Worm (Caenorhabditis elegans) whole organism, mixed stage, embryonic: ENCODE measurements around the gene hil-4.

Experiments
- M03D4.4 ChIP-seq: sonication (generic microtip); optimal IDR thresholded peaks from 2 replicates; lab custom pipeline; 2017; ENCODE audit warnings: mild to moderate bottlenecking, missing genetic modification characterization, missing compliant biosample characterization
- bed-3 ChIP-seq: fragments of 200-800 bp; sonication (Bioruptor generic); optimal IDR thresholded peaks from 3 replicates; lab custom pipeline; 2018; ENCODE audit warnings: mild to moderate bottlenecking, missing genetic modification characterization, moderate library complexity, missing compliant biosample characterization
- ceh-43 ChIP-seq: fragments of 200-800 bp; sonication (Bioruptor generic); optimal IDR thresholded peaks from 2 replicates; lab custom pipeline; 2018; ENCODE audit warnings: mild to moderate bottlenecking, missing genetic modification characterization, moderate library complexity, missing compliant biosample characterization
- ceh-83 ChIP-seq: fragments of 200-800 bp; sonication (Bioruptor generic); optimal IDR thresholded peaks from 2 replicates; lab custom pipeline; 2018; ENCODE audit warnings: mild to moderate bottlenecking, missing genetic modification characterization, missing compliant biosample characterization
- ces-1 ChIP-seq: fragments of 150-350 bp; optimal IDR thresholded peaks from 2 replicates; lab custom pipeline; 2014; ENCODE audit warnings: missing biosample characterization, missing genetic modification reagents, missing genetic modification characterization
- cnd-1 ChIP-seq: fragments of 200-800 bp; sonication (Bioruptor generic); optimal IDR thresholded peaks from 2 replicates; lab custom pipeline; 2018; ENCODE audit warnings: mild to moderate bottlenecking, missing genetic modification characterization, missing compliant biosample characterization
- drap-1 ChIP-seq: fragments of 200-800 bp; sonication (Bioruptor generic); optimal IDR thresholded peaks from 3 replicates; lab custom pipeline; 2018; ENCODE audit warnings: mild to moderate bottlenecking, missing genetic modification characterization, missing compliant biosample characterization
- elt-1 ChIP-seq: sonication (generic microtip); optimal IDR thresholded peaks from 2 replicates; lab custom pipeline; 2017; ENCODE audit warnings: missing genetic modification characterization, mild to moderate bottlenecking, missing compliant biosample characterization, antibody characterized with exemption, moderate library complexity, borderline replicate concordance; ENCODE audit not compliant: insufficient read depth
- flh-1 ChIP-seq: fragments of 200-800 bp; sonication (Bioruptor generic); optimal IDR thresholded peaks from 2 replicates; lab custom pipeline; 2018; ENCODE audit warnings: mild to moderate bottlenecking, missing genetic modification characterization, moderate library complexity, missing compliant biosample characterization
- ham-2 ChIP-seq: fragments of 200-800 bp; sonication (Bioruptor generic); optimal IDR thresholded peaks from 2 replicates; lab custom pipeline; 2018; ENCODE audit warnings: mild to moderate bottlenecking, missing genetic modification characterization, missing compliant biosample characterization
- hlh-1 ChIP-seq: fragments of 150-350 bp; optimal IDR thresholded peaks from 2 replicates; lab custom pipeline; 2014; ENCODE audit warnings: missing biosample characterization, missing genetic modification reagents, missing genetic modification characterization
- lin-13 ChIP-seq: fragments of 150-350 bp; optimal IDR thresholded peaks from 2 replicates; lab custom pipeline; 2014; ENCODE audit warnings: missing biosample characterization, missing genetic modification characterization
- lin-32 ChIP-seq: fragments of 200-800 bp; sonication (Bioruptor generic); optimal IDR thresholded peaks from 2 replicates; lab custom pipeline; 2018; ENCODE audit warnings: mild to moderate bottlenecking, missing genetic modification characterization, missing compliant biosample characterization
- lsy-2 ChIP-seq: fragments of 150-350 bp; optimal IDR thresholded peaks from 2 replicates; lab custom pipeline; 2014; ENCODE audit warnings: missing biosample characterization, missing genetic modification characterization
- mab-5 ChIP-seq: fragments of 150-350 bp; optimal IDR thresholded peaks from 2 replicates; lab custom pipeline; 2014; ENCODE audit warnings: missing biosample characterization, missing genetic modification characterization
- mls-2 ChIP-seq: sonication (generic microtip); optimal IDR thresholded peaks from 2 replicates; lab custom pipeline; 2016; ENCODE audit warnings: mild to moderate bottlenecking, missing genetic modification characterization, moderate library complexity, missing compliant biosample characterization
- nhr-12 ChIP-seq: fragments of 150-350 bp; optimal IDR thresholded peaks from 2 replicates; lab custom pipeline; 2014; ENCODE audit warnings: missing biosample characterization, missing genetic modification characterization
- nhr-2 ChIP-seq: fragments of 150-350 bp; optimal IDR thresholded peaks from 2 replicates; lab custom pipeline; 2014; ENCODE audit warnings: missing biosample characterization, missing genetic modification characterization
- nhr-237 ChIP-seq: fragments of 150-350 bp; optimal IDR thresholded peaks from 2 replicates; lab custom pipeline; 2014; ENCODE audit warnings: missing biosample characterization, missing genetic modification characterization
- pha-4 ChIP-seq: fragments of 150-350 bp; optimal IDR thresholded peaks from 2 replicates; lab custom pipeline; 2018; ENCODE audit warnings: missing biosample characterization, missing genetic modification reagents, missing genetic modification characterization
- sem-2 ChIP-seq: fragments of 200-800 bp; sonication (Bioruptor generic); optimal IDR thresholded peaks from 2 replicates; lab custom pipeline; 2018; ENCODE audit warnings: mild to moderate bottlenecking, missing genetic modification characterization, missing compliant biosample characterization
- snpc-4 ChIP-seq: fragments of 150-350 bp; optimal IDR thresholded peaks from 2 replicates; lab custom pipeline; 2014; ENCODE audit warnings: missing biosample characterization, missing genetic modification characterization
- tbx-8 ChIP-seq: fragments of 200-800 bp; sonication (Bioruptor generic); optimal IDR thresholded peaks from 2 replicates; lab custom pipeline; 2018; ENCODE audit warnings: mild to moderate bottlenecking, missing genetic modification characterization, moderate library complexity, missing compliant biosample characterization
- unc-120 ChIP-seq: sonication (generic microtip); optimal IDR thresholded peaks from 2 replicates; lab custom pipeline; 2017; ENCODE audit warnings: missing genetic modification characterization, missing compliant biosample characterization; ENCODE audit not compliant: poor library complexity, severe bottlenecking
- unc-39 ChIP-seq: fragments of 150-350 bp; optimal IDR thresholded peaks from 2 replicates; lab custom pipeline; 2014; ENCODE audit warnings: missing biosample characterization, missing genetic modification characterization
- unc-62 ChIP-seq: fragments of 150-350 bp; optimal IDR thresholded peaks from 2 replicates; lab custom pipeline; 2014; ENCODE audit warnings: missing biosample characterization, missing genetic modification reagents, missing genetic modification characterization
- zip-8 ChIP-seq: fragments of 150-350 bp; optimal IDR thresholded peaks from 2 replicates; lab custom pipeline; 2014; ENCODE audit warnings: missing biosample characterization, missing genetic modification characterization
- ztf-11 ChIP-seq: fragments of 150-350 bp; optimal IDR thresholded peaks from 2 replicates; lab custom pipeline; 2014; ENCODE audit warnings: missing biosample characterization, missing genetic modification characterization

The hil-4 gene

ce11 chrV:4754123-4754522 lies at the start of gene hil-4:
Gene hil-4 (plus strand): TSS chrV:4754313.
- no peak for TF ChIP-seq cnd-1 (tag; lab: Kevin White, UChicago)
- TF ChIP-seq unc-39 (tag; lab: Kevin White, UChicago), result no peak
- no peak for TF ChIP-seq hlh-1 (tag; lab: Kevin White, UChicago)
- TF ChIP-seq bed-3 (GFP tag; lab: Kevin White, UChicago), result no peak
- TF ChIP-seq ceh-83 (GFP tag; lab: Kevin White, UChicago), result no peak
- no peak for TF ChIP-seq nhr-2 (tag; lab: Kevin White, UChicago)
- no peak for TF ChIP-seq M03D4.4 (tag; lab: Kevin White, UChicago)
- no peak for TF ChIP-seq unc-120 (tag; lab: Kevin White, UChicago)
- TF ChIP-seq ztf-11, result no peak

- TF ChIP-seq snpc-4 (no peak), M03D4.4 (tag; lab: Kevin White, UChicago) (no peak), bed-3 (GFP tag; lab: Kevin White, UChicago) (no peak), ceh-43 (no peak), elt-1 (tag; lab: Kevin White, UChicago) (no peak), ham-2 (GFP tag; lab: Kevin White, UChicago) (no peak), nhr-12 (tag; lab: Kevin White, UChicago) (no peak), flh-1 (GFP tag; lab: Kevin White, UChicago) (no peak), sem-2 (no peak), lin-13 (tag; lab: Kevin White, UChicago) (no peak), zip-8 (tag; lab: Kevin White, UChicago) (no peak), ztf-11 (no peak), mab-5 (no peak), nhr-237 (tag; lab: Kevin White, UChicago) (no peak), mls-2 (tag; lab: Kevin White, UChicago) (no peak), cnd-1 (tag; lab: Kevin White, UChicago) (no peak)
These were observed 46.5 kb upstream of the hil-4 start for ce11 chrV:4707646-4708045.

ce11 chrV:4710464-4710863 lies 43.6 kb upstream of the hil-4 start, which contains the start of gene oac-24:
Gene oac-24 (plus strand): TSS chrV:4710764.
- no peak for TF ChIP-seq ceh-43
- TF ChIP-seq lin-32 (GFP tag; lab: Kevin White, UChicago), result no peak
- TF ChIP-seq ces-1 (GFP tag; lab: Kevin White, UChicago), result no peak
- no peak for TF ChIP-seq unc-120 (tag; lab: Kevin White, UChicago)
- TF ChIP-seq pha-4 (tag; lab: Kevin White, UChicago), result no peak
- no peak for TF ChIP-seq cnd-1 (tag; lab: Kevin White, UChicago)
- no peak for TF ChIP-seq tbx-8
- no peak for TF ChIP-seq lsy-2 (tag; lab: Kevin White, UChicago)

- TF ChIP-seq mab-5, result no peak
- TF ChIP-seq lsy-2 (tag; lab: Kevin White, UChicago), result no peak
- TF ChIP-seq drap-1 (GFP tag; lab: Kevin White, UChicago), result no peak
- TF ChIP-seq mls-2 (tag; lab: Kevin White, UChicago), result no peak
- no peak for TF ChIP-seq unc-62 (GFP tag; lab: Kevin White, UChicago)
- TF ChIP-seq bed-3 (GFP tag; lab: Kevin White, UChicago), result no peak
- TF ChIP-seq, all 35 proteins: peak for 0
These were observed 34.1 kb upstream of the hil-4 start, which contains the start of gene prx-6 for ce11 chrV:4719965-4720364. Gene prx-6 (minus strand): TSS chrV:4720093.

- TF ChIP-seq ceh-43, result no peak
These were observed 33.1 kb upstream of the hil-4 start for ce11 chrV:4720884-4721464.

ce11 chrV:4722314-4722713 lies 31.8 kb upstream of the hil-4 start, which contains the start of gene F39G3.5:
Gene F39G3.5 (plus strand): TSS chrV:4722614.
- TF ChIP-seq elt-1 (tag; lab: Kevin White, UChicago) (no peak), ham-2 (GFP tag; lab: Kevin White, UChicago) (no peak)
